Worm (Caenorhabditis elegans): ENCODE measurements around the gene zhp-4.

ce11 chrV:19049140-19050092 is 52.2 kb downstream of the zhp-4 start:
- TF ChIP-seq B0019.2 (GFP tag; conservative IDR thresholded peaks at IDR 0.05) (no peak), hmg-1.2 (GFP tag; IDR thresholded peaks at IDR 0.05) (no peak), pha-4 (tag; optimal IDR thresholded peaks at IDR 0.05) (no peak), lag-1 (GFP tag; IDR thresholded peaks at IDR 0.05) (no peak), xnd-1 (tag; optimal IDR thresholded peaks at IDR 0.05) (no peak), hmg-20 (GFP tag; IDR thresholded peaks at IDR 0.05) (no peak), snpc-4 (GFP tag; optimal IDR thresholded peaks at IDR 0.05) (no peak), snpc-4 (tag; optimal IDR thresholded peaks at IDR 0.05) (no peak), ets-4 (GFP tag; optimal IDR thresholded peaks at IDR 0.05) (no peak), nhr-120 (GFP tag; IDR thresholded peaks at IDR 0.05) (no peak), B0261.1 (tag; optimal IDR thresholded peaks at IDR 0.05) (no peak), ekl-4 (GFP tag; IDR thresholded peaks at IDR 0.05) (no peak), dpl-1 (GFP tag; optimal IDR thresholded peaks at IDR 0.05) (no peak), F57C9.4 (tag; optimal IDR thresholded peaks at IDR 0.05) (no peak)

All from whole organism, young adult.